Fruit fly (Drosophila melanogaster): ENCODE data around the gene CG13786.

DNA sequence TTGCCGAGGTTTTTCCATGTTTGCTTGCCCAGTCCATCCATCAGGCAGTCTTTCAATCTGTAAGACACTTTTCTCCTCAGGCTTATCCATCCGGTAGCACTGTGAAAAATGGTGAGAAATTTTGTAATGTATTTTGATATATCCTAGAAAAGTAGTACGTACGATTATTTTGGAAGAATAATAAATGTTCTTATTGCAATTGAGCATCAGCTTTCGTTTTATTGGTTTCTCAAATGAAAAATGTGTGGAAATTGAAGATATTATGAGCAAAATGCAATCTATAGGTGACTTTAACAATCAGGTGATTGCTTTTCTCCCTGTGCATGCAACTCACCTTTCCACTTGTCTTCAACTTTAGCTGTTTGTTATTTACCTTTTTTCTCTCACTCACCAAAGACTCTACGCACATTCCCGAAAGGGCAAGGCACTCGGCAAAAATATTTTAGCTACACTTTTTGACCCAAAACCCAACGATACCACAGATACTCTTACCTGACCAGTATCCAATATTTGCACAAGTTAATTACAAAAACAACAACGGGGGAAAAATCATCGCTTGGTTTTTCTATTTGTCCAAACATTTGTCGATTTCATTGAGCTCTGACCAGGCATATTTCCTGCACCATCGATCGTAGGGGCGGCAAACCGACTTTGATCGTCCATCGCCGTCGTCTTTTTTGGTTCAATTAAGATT is 24.9 kb upstream of the CG13786 start:
- no peak for TF ChIP-seq Dip2 (GFP tag; IDR thresholded peaks at IDR 0.05)
- no peak for TF ChIP-seq Oaz (GFP tag; IDR thresholded peaks at IDR 0.05)
